Worm (Caenorhabditis elegans) whole organism, L3 larva: ENCODE data around the gene E04F6.8.

ENCODE experiments used
- aly-2 ChIP-seq: fragments of 150-350 bp; optimal IDR thresholded peaks from 2 replicates; lab custom pipeline; 2014; ENCODE audit warnings: missing biosample characterization, missing genetic modification characterization
- ama-1 ChIP-seq: fragments of 150-350 bp; optimal IDR thresholded peaks from 2 replicates; lab custom pipeline; 2018
- egl-27 ChIP-seq: sonication (generic microtip); optimal IDR thresholded peaks from 4 replicates; lab custom pipeline; 2017; ENCODE audit warnings: missing biosample characterization, missing genetic modification reagents, missing genetic modification characterization
- elt-1 ChIP-seq: fragments of 150-350 bp; optimal IDR thresholded peaks from 2 replicates; lab custom pipeline; 2014; ENCODE audit warnings: missing biosample characterization, missing genetic modification characterization
- elt-2 ChIP-seq: sonication (generic microtip); optimal IDR thresholded peaks from 2 replicates; lab custom pipeline; 2016; ENCODE audit warnings: missing genetic modification reagents, mild to moderate bottlenecking, missing genetic modification characterization, missing compliant biosample characterization
- fos-1 ChIP-seq: fragments of 150-350 bp; optimal IDR thresholded peaks from 2 replicates; lab custom pipeline; 2014; ENCODE audit warnings: missing biosample characterization, missing genetic modification characterization
- hmg-11 ChIP-seq: sonication (generic microtip); optimal IDR thresholded peaks from 2 replicates; lab custom pipeline; 2016; ENCODE audit warnings: missing genetic modification characterization, missing compliant biosample characterization
- jun-1 ChIP-seq: fragments of 150-350 bp; optimal IDR thresholded peaks from 2 replicates; lab custom pipeline; 2014; ENCODE audit warnings: missing biosample characterization, missing genetic modification reagents, missing genetic modification characterization
- nhr-11 ChIP-seq: fragments of 150-350 bp; optimal IDR thresholded peaks from 2 replicates; lab custom pipeline; 2014; ENCODE audit warnings: missing biosample characterization, missing genetic modification characterization
- nhr-28 ChIP-seq: fragments of 150-350 bp; optimal IDR thresholded peaks from 2 replicates; lab custom pipeline; 2014; ENCODE audit warnings: missing biosample characterization, missing genetic modification characterization
- sea-2 ChIP-seq: fragments of 150-350 bp; sonication (generic microtip); optimal IDR thresholded peaks from 4 replicates; lab custom pipeline; 2014; ENCODE audit warnings: missing biosample characterization, missing genetic modification reagents, missing genetic modification characterization
- unc-39 ChIP-seq: sonication (generic microtip); optimal IDR thresholded peaks from 4 replicates; lab custom pipeline; 2017; ENCODE audit warnings: missing biosample characterization, missing genetic modification characterization
- unc-62 ChIP-seq: fragments of 150-350 bp; sonication (generic microtip); optimal IDR thresholded peaks from 4 replicates; lab custom pipeline; 2014; ENCODE audit warnings: missing biosample characterization, missing genetic modification reagents, missing genetic modification characterization

DNA sequence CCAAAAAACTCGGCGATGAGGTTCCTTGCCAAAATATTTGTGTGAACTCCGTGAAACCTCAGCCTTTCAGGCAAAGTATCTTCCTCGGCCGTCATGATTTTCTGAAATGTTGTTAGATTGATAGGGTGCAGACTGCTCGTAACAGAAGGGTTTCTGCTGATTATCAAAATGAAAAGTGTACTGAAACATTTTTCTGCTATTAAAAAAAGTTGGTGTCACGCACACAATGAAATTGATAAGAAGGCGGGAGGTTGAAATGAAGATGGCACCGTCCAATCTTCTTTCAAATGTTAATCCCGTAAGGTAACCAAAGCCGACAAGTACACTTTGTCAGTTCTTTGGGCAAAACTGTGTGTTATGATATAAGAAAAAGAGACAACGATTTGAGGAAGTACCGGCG lies 25.8 kb upstream of the E04F6.8 start:
- TF ChIP-seq hmg-11 (tag; lab: Kevin White, UChicago) (no peak), unc-39 (tag; lab: Kevin White, UChicago) (no peak), elt-1 (tag; lab: Kevin White, UChicago) (no peak), egl-27 (tag; lab: Kevin White, UChicago) (no peak), nhr-11 (no peak), aly-2 (no peak), elt-2 (peak; percentile 58), fos-1 (no peak), jun-1 (tag; lab: Kevin White, UChicago) (no peak), unc-62 (GFP tag; lab: Kevin White, UChicago) (no peak), ama-1 (lab: Kevin White, UChicago) (no peak), sea-2 (GFP tag; lab: Kevin White, UChicago) (no peak), nhr-28 (no peak)
